Worm (Caenorhabditis elegans): ENCODE data around the gene W07G1.1.

DNA sequence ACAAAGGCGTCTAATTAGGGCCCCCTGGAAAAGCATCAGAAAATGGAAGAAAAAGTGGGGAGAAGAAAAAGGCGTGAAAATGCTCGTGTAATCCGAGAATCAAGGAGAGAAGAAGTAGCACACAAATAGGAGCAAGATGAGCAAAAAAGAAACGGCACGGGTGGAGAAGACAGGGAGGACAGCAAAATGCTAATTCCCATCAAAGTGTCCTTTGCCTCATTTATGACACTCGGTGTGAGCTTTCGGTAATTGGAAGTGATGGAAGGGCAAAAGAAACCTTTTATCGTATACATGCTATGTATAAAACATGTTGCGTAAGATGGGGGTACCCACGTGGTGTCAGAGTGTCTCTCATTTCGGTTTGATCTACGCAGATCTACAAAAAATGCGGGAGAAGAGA is 5.9 kb downstream of the W07G1.1 start:
- no peak for TF ChIP-seq ztf-29 (GFP tag; IDR thresholded peaks at IDR 0.05)
- no peak for TF ChIP-seq ztf-23 (GFP tag; IDR thresholded peaks at IDR 0.05)
- TF ChIP-seq flt-1 (GFP tag; IDR thresholded peaks at IDR 0.05): no peak
- TF ChIP-seq T22C8.4 (GFP tag; IDR thresholded peaks at IDR 0.05): no peak
- no peak for TF ChIP-seq cog-1 (tag; optimal IDR thresholded peaks at IDR 0.05)
- TF ChIP-seq tab-1 (GFP tag; IDR thresholded peaks at IDR 0.05): no peak
- TF ChIP-seq klf-2 (GFP tag; conservative IDR thresholded peaks at IDR 0.05): no peak

Data from whole organism, midembryonic.